Worm (Caenorhabditis elegans) whole organism, young adult: Measurements from ENCODE around the gene ZC239.17.

Experiments used
- F23B12.7 ChIP-seq: sonication (generic microtip); optimal IDR thresholded peaks from 2 replicates; lab custom pipeline; 2017; ENCODE audit warnings: missing genetic modification characterization, mild to moderate bottlenecking, missing compliant biosample characterization, antibody characterized with exemption, moderate library complexity; ENCODE audit not compliant: insufficient read depth
- hmg-1.2 ChIP-seq: fragments of 200-800 bp; sonication (Bioruptor generic); IDR thresholded peaks from 2 replicates; pipeline ENCODE4 v1.3.6; 2022; ENCODE audit warnings: missing genetic modification reagents, missing genetic modification characterization, missing compliant biosample characterization
- lin-35 ChIP-seq, 3 experiments: fragments of 150-350 bp in 2 of 3; sonication (generic microtip) in 1 of 3; optimal IDR thresholded peaks; 2 replicates each; lab custom pipeline; 2014 to 2018; ENCODE audit warnings: missing biosample characterization in 3 of 3, missing genetic modification characterization in 3 of 3, missing genetic modification reagents in 3 of 3
- snpc-4 ChIP-seq, 5 experiments: fragments of 150-350 bp in 1 of 5; sonication (generic microtip) in 4 of 5; optimal IDR thresholded peaks; 2 replicates each; lab custom pipeline; 2014 to 2018; ENCODE audit warnings: missing genetic modification characterization in 5 of 5, missing biosample characterization in 3 of 5, antibody characterized with exemption in 2 of 5, mild to moderate bottlenecking in 2 of 5, missing compliant biosample characterization in 2 of 5, missing genotype in 2 of 5, moderate library complexity in 2 of 5, missing genetic modification reagents in 1 of 5
- ztf-18 ChIP-seq: sonication (generic microtip); optimal IDR thresholded peaks from 2 replicates; lab custom pipeline; 2016; ENCODE audit warnings: missing genotype, mild to moderate bottlenecking, missing genetic modification characterization, missing compliant biosample characterization
- ztf-22 ChIP-seq: fragments of 200-800 bp; sonication (Bioruptor generic); optimal IDR thresholded peaks from 2 replicates; lab custom pipeline; 2018; ENCODE audit warnings: mild to moderate bottlenecking, missing genetic modification characterization, moderate library complexity, missing compliant biosample characterization

- TF ChIP-seq hmg-1.2 (GFP tag; lab: Robert Waterston, UW): no peak
- no peak for TF ChIP-seq snpc-4 (GFP tag; optimal IDR thresholded peaks at IDR 0.05; lab: Kevin White, UChicago)
- TF ChIP-seq snpc-4 (tag; optimal IDR thresholded peaks at IDR 0.05; lab: Kevin White, UChicago): no peak
- no peak for TF ChIP-seq ztf-22 (GFP tag; lab: Kevin White, UChicago)
- TF ChIP-seq ztf-18 (tag; lab: Kevin White, UChicago): no peak
- TF ChIP-seq F23B12.7 (tag; lab: Kevin White, UChicago): no peak
- TF ChIP-seq lin-35 (GFP tag; optimal IDR thresholded peaks at IDR 0.05; lab: Kevin White, UChicago): no peak
Measured at ce11 chrII:3250195-3250594, 24.5 kb upstream of the ZC239.17 start.
